Fruit fly (Drosophila melanogaster) whole organism, prepupa: ENCODE results near the gene MED14.

Source experiments
- Blimp-1 ChIP-seq: fragments of 200-800 bp; sonication (Bioruptor generic); optimal IDR thresholded peaks from 3 replicates; lab custom pipeline; 2017; ENCODE audit warnings: missing biosample characterization, missing genetic modification characterization, mild to moderate bottlenecking, moderate library complexity, missing genetic modification reagents
- CG10631 ChIP-seq: fragments of 200-800 bp; sonication (Bioruptor generic); optimal IDR thresholded peaks from 2 replicates; lab custom pipeline; 2016; ENCODE audit warnings: missing biosample characterization, missing genetic modification characterization
- CG10669 ChIP-seq: fragments of 200-800 bp; sonication (Bioruptor generic); optimal IDR thresholded peaks from 3 replicates; lab custom pipeline; 2018; ENCODE audit warnings: missing biosample characterization, mild to moderate bottlenecking, missing genetic modification characterization, moderate library complexity
- CG11294 ChIP-seq: fragments of 200-800 bp; sonication (Bioruptor generic); IDR thresholded peaks from 2 replicates; pipeline ENCODE4 v1.3.6; 2022; ENCODE audit warnings: missing biosample characterization, missing genetic modification characterization
- CG11762 ChIP-seq: fragments of 200-800 bp; sonication (Bioruptor generic); optimal IDR thresholded peaks from 3 replicates; lab custom pipeline; 2016; ENCODE audit warnings: missing biosample characterization, missing genetic modification characterization; ENCODE audit not compliant: insufficient read depth
- CG15336 ChIP-seq: fragments of 200-800 bp; sonication (Bioruptor generic); IDR thresholded peaks from 2 replicates; pipeline ENCODE4 v1.3.6; 2022; ENCODE audit warnings: missing biosample characterization, missing genetic modification characterization
- CG1621 ChIP-seq: fragments of 200-800 bp; sonication (Bioruptor generic); optimal IDR thresholded peaks from 3 replicates; lab custom pipeline; 2018; ENCODE audit warnings: missing biosample characterization, mild to moderate bottlenecking, missing genetic modification characterization
- CG3032 ChIP-seq: fragments of 200-800 bp; optimal IDR thresholded peaks from 2 replicates; lab custom pipeline; 2019; ENCODE audit warnings: missing biosample characterization, mild to moderate bottlenecking, missing genetic modification characterization, moderate library complexity
- CG31627 ChIP-seq: fragments of 200-800 bp; sonication (Bioruptor generic); optimal IDR thresholded peaks from 3 replicates; lab custom pipeline; 2016; ENCODE audit warnings: missing biosample characterization, missing genetic modification characterization
- CG32006 ChIP-seq: fragments of 200-800 bp; sonication (Bioruptor generic); optimal IDR thresholded peaks from 3 replicates; lab custom pipeline; 2017; ENCODE audit warnings: missing biosample characterization, mild to moderate bottlenecking, missing genetic modification characterization
- CG34406 ChIP-seq: fragments of 200-800 bp; sonication (Bioruptor generic); optimal IDR thresholded peaks from 3 replicates; lab custom pipeline; 2016; ENCODE audit warnings: missing biosample characterization, missing genetic modification characterization
- CG3919 ChIP-seq: fragments of 200-800 bp; sonication (Bioruptor generic); optimal IDR thresholded peaks from 3 replicates; lab custom pipeline; 2016; ENCODE audit warnings: missing biosample characterization, missing genetic modification characterization
- CG4318 ChIP-seq: fragments of 200-800 bp; sonication (Bioruptor generic); optimal IDR thresholded peaks from 3 replicates; lab custom pipeline; 2017; ENCODE audit warnings: missing biosample characterization, mild to moderate bottlenecking, missing genetic modification characterization
- CG6163 ChIP-seq: fragments of 200-800 bp; sonication (Bioruptor generic); IDR thresholded peaks from 3 replicates; pipeline ENCODE4 v1.3.6; 2022; ENCODE audit warnings: missing biosample characterization, missing genetic modification characterization
- CG6276 ChIP-seq: fragments of 200-800 bp; sonication (Bioruptor generic); optimal IDR thresholded peaks from 2 replicates; lab custom pipeline; 2017; ENCODE audit warnings: missing biosample characterization, mild to moderate bottlenecking, missing genetic modification characterization
- CG6792 ChIP-seq: fragments of 200-800 bp; sonication (Bioruptor generic); optimal IDR thresholded peaks from 3 replicates; lab custom pipeline; 2016; ENCODE audit warnings: missing biosample characterization, missing genetic modification characterization
- CG6808 ChIP-seq: fragments of 200-800 bp; sonication (Bioruptor generic); optimal IDR thresholded peaks from 3 replicates; lab custom pipeline; 2017; ENCODE audit warnings: missing biosample characterization, missing genetic modification characterization, mild to moderate bottlenecking, moderate library complexity, missing genetic modification reagents
- CG7368 ChIP-seq: fragments of 200-800 bp; sonication (Bioruptor generic); optimal IDR thresholded peaks from 3 replicates; lab custom pipeline; 2016; ENCODE audit warnings: missing biosample characterization, missing genetic modification characterization
- CG8119 ChIP-seq: fragments of 200-800 bp; sonication (Bioruptor generic); IDR thresholded peaks from 3 replicates; pipeline ENCODE4 v1.3.6; 2022; ENCODE audit warnings: missing biosample characterization, missing genetic modification characterization
- CG8319 ChIP-seq: fragments of 200-800 bp; sonication (Bioruptor generic); optimal IDR thresholded peaks from 3 replicates; lab custom pipeline; 2016; ENCODE audit warnings: missing biosample characterization, missing genetic modification characterization
- CG8632 ChIP-seq: fragments of 200-800 bp; sonication (Bioruptor generic); optimal IDR thresholded peaks from 3 replicates; lab custom pipeline; 2016; ENCODE audit warnings: missing biosample characterization, missing genetic modification characterization
- Eip75B ChIP-seq: fragments of 200-800 bp; sonication (Bioruptor generic); optimal IDR thresholded peaks from 3 replicates; lab custom pipeline; 2016; ENCODE audit warnings: missing biosample characterization, missing genetic modification characterization
- Eip78C ChIP-seq: fragments of 200-800 bp; sonication (Bioruptor generic); peaks from one replicate; lab custom pipeline; 2016; ENCODE audit warnings: missing biosample characterization, missing genetic modification characterization
- Ets21C ChIP-seq: fragments of 200-800 bp; sonication (Bioruptor generic); optimal IDR thresholded peaks from 3 replicates; lab custom pipeline; 2016; ENCODE audit warnings: missing biosample characterization, missing genetic modification characterization
- Ets96B ChIP-seq: fragments of 200-800 bp; optimal IDR thresholded peaks from 2 replicates; lab custom pipeline; 2019; ENCODE audit warnings: missing biosample characterization, mild to moderate bottlenecking, missing genetic modification characterization, moderate library complexity
- Gug ChIP-seq: fragments of 200-800 bp; sonication (Bioruptor generic); IDR thresholded peaks from 2 replicates; pipeline ENCODE4 v1.3.6; 2022; ENCODE audit warnings: missing biosample characterization, missing genetic modification characterization
- Lpt ChIP-seq: fragments of 200-800 bp; sonication (Bioruptor generic); optimal IDR thresholded peaks from 3 replicates; lab custom pipeline; 2016; ENCODE audit warnings: missing biosample characterization, missing genetic modification characterization
- Met ChIP-seq: fragments of 200-800 bp; sonication (Bioruptor generic); optimal IDR thresholded peaks from 3 replicates; lab custom pipeline; 2016; ENCODE audit warnings: missing biosample characterization, missing genetic modification characterization
- OdsH ChIP-seq: fragments of 200-800 bp; sonication (Bioruptor generic); optimal IDR thresholded peaks from 3 replicates; lab custom pipeline; 2016; ENCODE audit warnings: missing biosample characterization, missing genetic modification characterization
- Smox ChIP-seq: fragments of 200-800 bp; sonication (Bioruptor generic); optimal IDR thresholded peaks from 3 replicates; lab custom pipeline; 2016; ENCODE audit warnings: missing biosample characterization, missing genetic modification characterization
- Sox15 ChIP-seq: fragments of 200-800 bp; sonication (Bioruptor generic); optimal IDR thresholded peaks from 3 replicates; lab custom pipeline; 2016; ENCODE audit warnings: missing biosample characterization, missing genetic modification characterization
- dac ChIP-seq: fragments of 200-800 bp; sonication (Bioruptor generic); optimal IDR thresholded peaks from 2 replicates; lab custom pipeline; 2017; ENCODE audit warnings: missing biosample characterization, mild to moderate bottlenecking, missing genetic modification characterization
- dsx ChIP-seq: fragments of 200-800 bp; optimal IDR thresholded peaks from 3 replicates; lab custom pipeline; 2019; ENCODE audit warnings: missing biosample characterization, mild to moderate bottlenecking, missing genetic modification characterization, moderate library complexity; ENCODE audit not compliant: poor library complexity, severe bottlenecking
- eg ChIP-seq: fragments of 200-800 bp; sonication (Bioruptor generic); IDR thresholded peaks from 3 replicates; pipeline ENCODE4 v1.3.6; 2022; ENCODE audit warnings: missing biosample characterization, missing genetic modification characterization
- esn ChIP-seq: fragments of 200-800 bp; sonication (Bioruptor generic); optimal IDR thresholded peaks from 2 replicates; lab custom pipeline; 2016; ENCODE audit warnings: missing biosample characterization, mild to moderate bottlenecking, missing genetic modification characterization, moderate library complexity
- fd85E ChIP-seq: fragments of 200-800 bp; sonication (Bioruptor generic); optimal IDR thresholded peaks from 3 replicates; lab custom pipeline; 2016; ENCODE audit warnings: missing biosample characterization, missing genetic modification characterization
- fkh ChIP-seq: fragments of 200-800 bp; sonication (Bioruptor generic); optimal IDR thresholded peaks from 3 replicates; lab custom pipeline; 2017; ENCODE audit warnings: missing biosample characterization, mild to moderate bottlenecking, missing genetic modification characterization, moderate library complexity
- lz ChIP-seq: fragments of 200-800 bp; sonication (Bioruptor generic); optimal IDR thresholded peaks from 3 replicates; lab custom pipeline; 2016; ENCODE audit warnings: missing biosample characterization, missing genetic modification characterization
- net ChIP-seq: fragments of 200-800 bp; sonication (Bioruptor generic); optimal IDR thresholded peaks from 3 replicates; lab custom pipeline; 2016; ENCODE audit warnings: missing biosample characterization, missing genetic modification characterization
- pdm3 ChIP-seq: fragments of 200-800 bp; sonication (Bioruptor generic); optimal IDR thresholded peaks from 3 replicates; lab custom pipeline; 2016; ENCODE audit warnings: missing biosample characterization, missing genetic modification characterization
- spab ChIP-seq: fragments of 200-800 bp; sonication (Bioruptor generic); optimal IDR thresholded peaks from 2 replicates; lab custom pipeline; 2017; ENCODE audit warnings: missing biosample characterization, mild to moderate bottlenecking, missing genetic modification characterization, missing genetic modification reagents
- svp ChIP-seq: fragments of 200-800 bp; sonication (Bioruptor generic); peaks from one replicate; lab custom pipeline; 2016; ENCODE audit warnings: missing biosample characterization, missing genetic modification characterization
- topi ChIP-seq: fragments of 200-800 bp; sonication (Bioruptor generic); optimal IDR thresholded peaks from 3 replicates; lab custom pipeline; 2016; ENCODE audit warnings: missing biosample characterization, missing genetic modification characterization
- vri ChIP-seq: fragments of 200-800 bp; sonication (Bioruptor generic); optimal IDR thresholded peaks from 3 replicates; lab custom pipeline; 2016; ENCODE audit warnings: missing biosample characterization, mild to moderate bottlenecking, missing genetic modification characterization

MED14 gene

dm6 chr3L:554577-554976 lies 38.5 kb upstream of the MED14 start (continued):
- TF ChIP-seq Smox (peak; percentile 35), svp (GFP tag; lab: Kevin White, UChicago) (peak; percentile 54), Sox15 (GFP tag; lab: Kevin White, UChicago) (no peak), Blimp-1 (GFP tag; lab: Kevin White, UChicago) (no peak), CG6276 (peak; percentile 30), Ets96B (peak; percentile 60), CG6163 (peak; percentile 79), CG11762 (peak; percentile 54), CG11294 (GFP tag; lab: Robert Waterston, UW) (peak; percentile 57; the same call in 1 of the 2 replicates), CG3919 (GFP tag; lab: Kevin White, UChicago) (peak; percentile 64), CG3032 (tag; lab: Kevin White, UChicago) (peak; percentile 39), vri (GFP tag; lab: Kevin White, UChicago) (peak; percentile 13), CG32006 (peak; percentile 82)

- TF ChIP-seq fkh, result peak; percentile 24
- no peak for TF ChIP-seq CG10669 (GFP tag; lab: Kevin White, UChicago)
- TF ChIP-seq, all 60 proteins: peak for 1
These were observed 37.7 kb upstream of the MED14 start for dm6 chr3L:555326-555725.

dm6 chr3L:555898-556540 lies 37.0 kb upstream of the MED14 start:
- TF ChIP-seq Gug (GFP tag; lab: Robert Waterston, UW) (no peak), eg (peak; percentile 19; the same call in 1 of the 3 replicates), CG8319 (GFP tag; lab: Kevin White, UChicago) (no peak), CG15336 (GFP tag; lab: Robert Waterston, UW) (peak; percentile 33; the same call in 1 of the 2 replicates), dsx (GFP tag; lab: Kevin White, UChicago) (peak; percentile 70), CG31627 (GFP tag; lab: Kevin White, UChicago) (no peak), CG6276 (peak; percentile 37), CG8119 (peak; percentile 32; the same call in 1 of the 3 replicates), Eip78C (GFP tag; lab: Kevin White, UChicago) (peak; percentile 54), svp (GFP tag; lab: Kevin White, UChicago) (peak; percentile 48), dac (GFP tag; lab: Kevin White, UChicago) (no peak), CG7368 (no peak), CG6792 (no peak)

- TF ChIP-seq spab (GFP tag; lab: Kevin White, UChicago) (peak; percentile 61), CG34406 (GFP tag; lab: Kevin White, UChicago) (peak; percentile 66), CG4318 (peak; percentile 67), CG1621 (tag; lab: Kevin White, UChicago) (peak; percentile 73), vri (GFP tag; lab: Kevin White, UChicago) (no peak), OdsH (peak; percentile 72), CG8319 (GFP tag; lab: Kevin White, UChicago) (no peak), dsx (GFP tag; lab: Kevin White, UChicago) (peak; percentile 19), CG6792 (peak; percentile 69), CG3032 (tag; lab: Kevin White, UChicago) (peak; percentile 70), lz (GFP tag; lab: Kevin White, UChicago) (peak; percentile 57), eg (peak; percentile 80), CG6163 (peak; percentile 84), Ets21C (GFP tag; lab: Kevin White, UChicago) (peak; percentile 14), CG32006 (peak; percentile 77), fkh (no peak), pdm3 (GFP tag; lab: Kevin White, UChicago) (peak; percentile 65), CG6808 (GFP tag; lab: Kevin White, UChicago) (peak; percentile 41), topi (peak; percentile 22), Eip78C (GFP tag; lab: Kevin White, UChicago) (peak; percentile 49), esn (GFP tag; lab: Kevin White, UChicago) (peak; percentile 51), CG8119 (peak; percentile 81), CG3919 (GFP tag; lab: Kevin White, UChicago) (peak; percentile 72), Met (peak; percentile 60), dac (GFP tag; lab: Kevin White, UChicago) (peak; percentile 70), CG8632 (GFP tag; lab: Kevin White, UChicago) (peak; percentile 51), net (peak; percentile 74), Lpt (GFP tag; lab: Kevin White, UChicago) (peak; percentile 63), CG10631 (GFP tag; lab: Kevin White, UChicago) (peak; percentile 15), Eip75B (GFP tag; lab: Kevin White, UChicago) (peak; percentile 57), fd85E (no peak)
These were observed 35.8 kb upstream of the MED14 start for dm6 chr3L:557294-557693.
